Fruit fly (Drosophila melanogaster) whole organism: Measurements from ENCODE around the gene CG6236.

ENCODE experiments used
- EcR ChIP-seq, 2 experiments: fragments of >200 bp; optimal IDR thresholded peaks; 2 replicates each; lab custom pipeline; 2017; ENCODE audit warnings: missing biosample characterization in 2 of 2, missing genetic modification characterization in 2 of 2, missing genetic modification reagents in 2 of 2
- pan ChIP-seq: fragments of >200 bp; optimal IDR thresholded peaks from 2 replicates; lab custom pipeline; 2017
- usp ChIP-seq: fragments of >200 bp; optimal IDR thresholded peaks from 2 replicates; lab custom pipeline; 2017; ENCODE audit warnings: missing biosample characterization, missing genetic modification characterization, mixed read lengths

dm6 chr3R:15288802-15289201 is 39.3 kb downstream of the CG6236 start:
- TF ChIP-seq usp (GFP tag; lab: Kevin White, UChicago) (no peak), EcR (GFP tag; optimal IDR thresholded peaks at IDR 0.05; lab: Kevin White, UChicago) (no peak), pan (lab: Kevin White, UChicago) (no peak)
